Fruit fly (Drosophila melanogaster): ENCODE results near the gene shps.
A peak's percentile ranks its signal among the peaks of the same experiment; 100 is the strongest.

The shps gene

DNA sequence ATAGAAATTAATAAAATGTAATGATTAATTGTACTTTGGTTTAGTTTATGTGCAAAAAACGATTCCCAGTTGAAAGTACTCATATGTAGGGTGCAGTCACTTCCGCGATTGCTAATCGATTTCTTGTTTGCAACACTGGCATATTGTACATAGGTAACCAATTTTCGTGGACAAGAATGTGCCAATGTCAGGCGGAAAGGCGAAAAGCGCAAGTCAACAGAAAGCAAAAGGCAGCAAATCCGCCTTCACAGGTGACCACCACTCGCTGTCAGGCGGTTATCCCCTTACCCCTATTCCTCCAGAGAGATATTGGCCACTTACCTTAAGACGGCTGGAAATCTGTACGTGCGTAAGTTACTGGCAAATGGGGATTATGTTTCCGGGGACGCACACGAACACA is 8.8 kb upstream of the shps start:
- TF ChIP-seq Met (GFP tag; optimal IDR thresholded peaks at IDR 0.05) (no peak), esn (GFP tag; optimal IDR thresholded peaks at IDR 0.05) (no peak), Sox15 (GFP tag; optimal IDR thresholded peaks at IDR 0.05) (no peak), CG34406 (GFP tag; optimal IDR thresholded peaks at IDR 0.05) (no peak), CG9139 (GFP tag; optimal IDR thresholded peaks at IDR 0.05) (no peak), CG8319 (GFP tag; optimal IDR thresholded peaks at IDR 0.05) (no peak), Eip75B (GFP tag; optimal IDR thresholded peaks at IDR 0.05) (no peak), CG6808 (GFP tag; optimal IDR thresholded peaks at IDR 0.05) (no peak), Ets21C (GFP tag; optimal IDR thresholded peaks at IDR 0.05) (no peak), CG8632 (GFP tag; optimal IDR thresholded peaks at IDR 0.05) (no peak), CG6792 (GFP tag; optimal IDR thresholded peaks at IDR 0.05) (no peak), fd85E (GFP tag; optimal IDR thresholded peaks at IDR 0.05) (no peak), cyc (GFP tag; optimal IDR thresholded peaks at IDR 0.05) (no peak), CG7368 (GFP tag; optimal IDR thresholded peaks at IDR 0.05) (no peak), fkh (GFP tag; optimal IDR thresholded peaks at IDR 0.05) (no peak), CG6163 (GFP tag; IDR thresholded peaks at IDR 0.05) (no peak), OdsH (GFP tag; optimal IDR thresholded peaks at IDR 0.05) (no peak), CG11294 (GFP tag; IDR thresholded peaks at IDR 0.05) (no peak), CG4318 (GFP tag; optimal IDR thresholded peaks at IDR 0.05) (no peak)

DNA sequence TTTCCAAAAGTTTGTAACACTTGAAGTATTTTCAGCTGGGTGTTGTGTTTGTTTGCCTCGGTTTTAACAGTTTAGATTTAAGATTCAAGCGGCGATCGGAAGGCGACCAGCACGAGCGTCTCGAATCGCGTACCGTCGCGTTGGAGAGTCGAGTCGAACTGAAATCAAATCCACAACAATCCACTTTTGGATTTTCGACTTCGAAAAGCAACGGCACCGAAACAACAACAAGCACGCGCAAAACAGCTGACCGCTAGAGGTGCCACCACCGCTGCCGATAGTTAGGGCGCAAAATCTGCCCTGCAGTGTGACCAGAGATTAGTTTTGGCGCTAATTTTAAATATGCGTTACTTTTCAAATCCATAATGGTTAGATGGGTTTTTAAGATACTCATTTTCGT is 8.3 kb upstream of the shps start, which contains the start of gene jar:
Gene jar (minus strand): TSS at position 163 of the 400 bp plus-strand sequence.
- peak; percentile 15 for TF ChIP-seq CG9139 (GFP tag; optimal IDR thresholded peaks at IDR 0.05)
- TF ChIP-seq CG6163 (GFP tag; IDR thresholded peaks at IDR 0.05), result peak; percentile 36; the same call in 1 of the 3 replicates
- TF ChIP-seq Sox14 (GFP tag; optimal IDR thresholded peaks at IDR 0.05), result peak; percentile 28
- peak; percentile 1 for TF ChIP-seq Ets96B (tag; optimal IDR thresholded peaks at IDR 0.05)
- peak; percentile 81 for TF ChIP-seq Eip78C (GFP tag)
- TF ChIP-seq CG3919 (GFP tag; optimal IDR thresholded peaks at IDR 0.05), result peak; percentile 21
- TF ChIP-seq fkh (GFP tag; optimal IDR thresholded peaks at IDR 0.05), result peak; percentile 47
- TF ChIP-seq CG1621 (tag; optimal IDR thresholded peaks at IDR 0.05), result peak; percentile 10
- peak; percentile 42 for TF ChIP-seq dsx (GFP tag; optimal IDR thresholded peaks at IDR 0.05; ENCODE audit: poor library complexity, severe bottlenecking)
- peak; percentile 42; the same call in 1 of the 2 replicates for TF ChIP-seq CG15336 (GFP tag; IDR thresholded peaks at IDR 0.05)
- TF ChIP-seq eg (GFP tag; IDR thresholded peaks at IDR 0.05), result peak; percentile 24; the same call in 1 of the 3 replicates
- peak; percentile 64 for TF ChIP-seq CG6854 (GFP tag; optimal IDR thresholded peaks at IDR 0.05)
- TF ChIP-seq Sox102F (GFP tag; optimal IDR thresholded peaks at IDR 0.05), result no peak
- TF ChIP-seq ss (GFP tag; optimal IDR thresholded peaks at IDR 0.05), result peak; percentile 26 to 39
- peak; percentile 27 for TF ChIP-seq Eip75B (GFP tag; optimal IDR thresholded peaks at IDR 0.05)
- TF ChIP-seq Gug (GFP tag; IDR thresholded peaks at IDR 0.05), result no peak
- no peak for TF ChIP-seq Smox (GFP tag; optimal IDR thresholded peaks at IDR 0.05)
- TF ChIP-seq vri (GFP tag; optimal IDR thresholded peaks at IDR 0.05), result no peak
- TF ChIP-seq CG8119 (GFP tag; IDR thresholded peaks at IDR 0.05), result peak; percentile 26; the same call in 1 of the 3 replicates
- TF ChIP-seq esn (GFP tag; optimal IDR thresholded peaks at IDR 0.05), result peak; percentile 42
- TF ChIP-seq Hr38 (GFP tag; optimal IDR thresholded peaks at IDR 0.05), result no peak
- peak; percentile 11 for TF ChIP-seq CG3032 (tag; optimal IDR thresholded peaks at IDR 0.05)

DNA sequence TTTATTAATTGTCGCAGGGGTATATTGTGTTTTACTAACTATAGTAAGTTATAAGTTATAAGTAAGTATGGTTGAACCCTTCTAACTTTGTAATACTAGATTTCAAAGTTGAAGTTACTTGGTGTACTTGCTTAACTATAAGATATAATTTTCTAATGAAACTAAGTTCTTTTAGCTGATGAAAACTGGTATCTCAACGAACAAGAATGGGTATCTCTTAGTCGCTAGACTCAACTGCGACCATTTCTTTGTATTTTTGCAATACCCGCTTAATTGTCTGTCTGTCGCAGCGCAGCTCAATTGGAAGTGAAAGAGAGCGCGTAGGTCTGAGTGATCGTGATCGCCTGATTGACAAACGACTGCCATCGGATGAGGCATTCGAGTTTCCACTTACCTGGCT is 7.1 kb upstream of the shps start:
- no peak for TF ChIP-seq eg (GFP tag; IDR thresholded peaks at IDR 0.05)
- TF ChIP-seq Hr4 (GFP tag; optimal IDR thresholded peaks at IDR 0.05), result peak; percentile 41
- peak; percentile 78 for TF ChIP-seq Eip78C (GFP tag)
- peak; percentile 15 for TF ChIP-seq dsx (GFP tag; optimal IDR thresholded peaks at IDR 0.05; ENCODE audit: poor library complexity, severe bottlenecking)
- no peak for TF ChIP-seq CG6808 (GFP tag; optimal IDR thresholded peaks at IDR 0.05)
- TF ChIP-seq CG6854 (GFP tag; optimal IDR thresholded peaks at IDR 0.05), result no peak
- TF ChIP-seq Met (GFP tag; optimal IDR thresholded peaks at IDR 0.05), result peak; percentile 9

Measured in whole organism, prepupa.